Worm (Caenorhabditis elegans) whole organism, L3 larva: Measurements from ENCODE around the gene ZC204.17.

Source experiments
- ZK546.5 ChIP-seq: sonication (generic microtip); optimal IDR thresholded peaks from 2 replicates; lab custom pipeline; 2017; ENCODE audit warnings: missing biosample characterization, missing genetic modification characterization
- ceh-82 ChIP-seq: fragments of 150-350 bp; optimal IDR thresholded peaks from 2 replicates; lab custom pipeline; 2014; ENCODE audit warnings: missing biosample characterization, missing genetic modification characterization
- elt-1 ChIP-seq: fragments of 150-350 bp; optimal IDR thresholded peaks from 2 replicates; lab custom pipeline; 2014; ENCODE audit warnings: missing biosample characterization, missing genetic modification characterization
- elt-2 ChIP-seq: sonication (generic microtip); optimal IDR thresholded peaks from 2 replicates; lab custom pipeline; 2016; ENCODE audit warnings: missing genetic modification reagents, mild to moderate bottlenecking, missing genetic modification characterization, missing compliant biosample characterization
- lin-39 ChIP-seq: fragments of 150-350 bp; optimal IDR thresholded peaks from 2 replicates; lab custom pipeline; 2018; ENCODE audit warnings: missing biosample characterization, missing genetic modification reagents, missing genetic modification characterization
- mdl-1 ChIP-seq: fragments of 150-350 bp; optimal IDR thresholded peaks from 2 replicates; lab custom pipeline; 2014; ENCODE audit warnings: missing biosample characterization, missing genetic modification characterization
- nfya-1 ChIP-seq: sonication (generic microtip); optimal IDR thresholded peaks from 2 replicates; lab custom pipeline; 2017; ENCODE audit warnings: missing genetic modification characterization, mild to moderate bottlenecking, missing compliant biosample characterization, antibody characterized with exemption, moderate library complexity; ENCODE audit not compliant: insufficient read depth
- nhr-76 ChIP-seq: fragments of 150-350 bp; sonication (generic microtip); optimal IDR thresholded peaks from 5 replicates; lab custom pipeline; 2014; ENCODE audit warnings: missing biosample characterization, missing genetic modification characterization
- nhr-77 ChIP-seq: fragments of 150-350 bp; optimal IDR thresholded peaks from 2 replicates; lab custom pipeline; 2014; ENCODE audit warnings: missing biosample characterization, missing genetic modification characterization
- sea-2 ChIP-seq: fragments of 150-350 bp; sonication (generic microtip); optimal IDR thresholded peaks from 4 replicates; lab custom pipeline; 2014; ENCODE audit warnings: missing biosample characterization, missing genetic modification reagents, missing genetic modification characterization
- unc-39 ChIP-seq: sonication (generic microtip); optimal IDR thresholded peaks from 4 replicates; lab custom pipeline; 2017; ENCODE audit warnings: missing biosample characterization, missing genetic modification characterization

DNA sequence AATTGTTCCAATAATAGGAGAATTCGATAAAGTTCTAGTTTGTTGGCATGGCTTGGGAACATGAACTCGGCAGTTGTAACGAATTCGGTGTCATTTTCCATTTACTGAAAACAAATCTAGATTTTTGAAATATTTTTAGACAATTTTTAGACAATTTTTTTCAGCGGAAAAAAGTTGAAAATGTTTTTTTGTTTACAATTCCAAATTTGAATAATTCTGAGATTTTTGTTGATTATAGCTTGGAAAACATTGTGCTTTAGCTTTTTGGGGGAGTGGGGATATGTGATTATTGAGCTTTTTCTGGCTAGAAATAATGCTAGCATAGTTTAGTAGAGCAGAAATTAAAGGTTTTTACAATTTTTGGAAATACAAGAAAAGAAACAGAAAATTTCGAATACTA lies 22.8 kb upstream of the ZC204.17 start, which contains the start of gene srw-97:
- TF ChIP-seq elt-2 (no peak), sea-2 (GFP tag; lab: Kevin White, UChicago) (no peak), ZK546.5 (tag; lab: Kevin White, UChicago) (no peak), nfya-1 (tag; lab: Kevin White, UChicago) (no peak), ceh-82 (tag; lab: Kevin White, UChicago) (no peak), lin-39 (tag; lab: Kevin White, UChicago) (no peak), unc-39 (tag; lab: Kevin White, UChicago) (no peak), mdl-1 (no peak), elt-1 (tag; lab: Kevin White, UChicago) (no peak), nhr-76 (no peak), nhr-77 (no peak)
